Worm (Caenorhabditis elegans) whole organism, L1 larva: ENCODE measurements around the gene F40G12.2.

Source experiments
- C04F5.9 ChIP-seq: sonication (generic microtip); optimal IDR thresholded peaks from 2 replicates; lab custom pipeline; 2016; ENCODE audit warnings: missing genetic modification characterization, missing compliant biosample characterization
- C34B4.2 ChIP-seq: sonication (generic microtip); optimal IDR thresholded peaks from 2 replicates; lab custom pipeline; 2017; ENCODE audit warnings: mild to moderate bottlenecking, missing genetic modification characterization, missing compliant biosample characterization
- F16B12.6 ChIP-seq: fragments of 150-350 bp; optimal IDR thresholded peaks from 2 replicates; lab custom pipeline; 2014; ENCODE audit warnings: missing biosample characterization, missing genetic modification characterization
- alr-1 ChIP-seq: fragments of 200-800 bp; sonication (Bioruptor generic); optimal IDR thresholded peaks from 2 replicates; lab custom pipeline; 2018; ENCODE audit warnings: borderline replicate concordance, mild to moderate bottlenecking, missing genetic modification characterization, missing compliant biosample characterization
- aly-2 ChIP-seq: fragments of 150-350 bp; optimal IDR thresholded peaks from 2 replicates; lab custom pipeline; 2014; ENCODE audit warnings: missing biosample characterization, missing genetic modification characterization
- ama-1 ChIP-seq: fragments of 150-350 bp; optimal IDR thresholded peaks from 2 replicates; lab custom pipeline; 2014
- ceh-63 ChIP-seq: fragments of 200-800 bp; sonication (Bioruptor generic); optimal IDR thresholded peaks from 2 replicates; lab custom pipeline; 2018; ENCODE audit warnings: mild to moderate bottlenecking, missing genetic modification characterization, missing compliant biosample characterization
- ceh-8 ChIP-seq: fragments of 200-800 bp; sonication (Bioruptor generic); optimal IDR thresholded peaks from 2 replicates; lab custom pipeline; 2018; ENCODE audit warnings: mild to moderate bottlenecking, missing genetic modification characterization, moderate library complexity, missing compliant biosample characterization
- ceh-82 ChIP-seq, 3 experiments: fragments of 150-350 bp in 1 of 3; sonication (generic microtip) in 2 of 3; optimal IDR thresholded peaks; 2 replicates each; lab custom pipeline; 2014 to 2017; ENCODE audit warnings: missing biosample characterization in 3 of 3, missing genetic modification characterization in 3 of 3
- ces-1 ChIP-seq: fragments of 150-350 bp; optimal IDR thresholded peaks from 2 replicates; lab custom pipeline; 2014; ENCODE audit warnings: missing biosample characterization, missing genetic modification reagents, missing genetic modification characterization
- dpl-1 ChIP-seq, 3 experiments: fragments of 150-350 bp in 2 of 3; sonication (generic microtip) in 1 of 3; optimal IDR thresholded peaks; 2 replicates each; lab custom pipeline; 2014 to 2017; ENCODE audit warnings: missing biosample characterization in 3 of 3, missing genetic modification characterization in 3 of 3, missing genetic modification reagents in 3 of 3
- dsc-1 ChIP-seq: sonication (generic microtip); optimal IDR thresholded peaks from 2 replicates; lab custom pipeline; 2016; ENCODE audit warnings: mild to moderate bottlenecking, missing genetic modification characterization, missing compliant biosample characterization
- efl-1 ChIP-seq, 4 experiments: fragments of 150-350 bp; optimal IDR thresholded peaks in 3 of 4; peaks in 1 of 4; 1 replicate in 1 of 4; 2 replicates in 3 of 4; lab custom pipeline; 2014; ENCODE audit warnings: missing biosample characterization in 2 of 4, missing genetic modification characterization in 2 of 4, missing genetic modification reagents in 2 of 4
- elt-3 ChIP-seq, 6 experiments: fragments of 150-350 bp in 1 of 6; sonication (generic microtip); optimal IDR thresholded peaks; 2 replicates each; lab custom pipeline; 2017 to 2018; ENCODE audit warnings: missing biosample characterization in 6 of 6, missing genetic modification characterization in 6 of 6, inconsistent platforms in 1 of 6
- fkh-8 ChIP-seq: sonication (generic microtip); optimal IDR thresholded peaks from 2 replicates; lab custom pipeline; 2016; ENCODE audit warnings: mild to moderate bottlenecking, missing genetic modification characterization, missing compliant biosample characterization
- grh-1 ChIP-seq: fragments of 200-800 bp; sonication (Bioruptor generic); IDR thresholded peaks from 2 replicates; pipeline ENCODE4 v1.3.6; 2022; ENCODE audit warnings: missing genetic modification reagents, missing genetic modification characterization, missing compliant biosample characterization
- hlh-4 ChIP-seq: sonication (generic microtip); optimal IDR thresholded peaks from 2 replicates; lab custom pipeline; 2016; ENCODE audit warnings: mild to moderate bottlenecking, missing genetic modification characterization, missing compliant biosample characterization
- isw-1 ChIP-seq: fragments of 200-800 bp; sonication (Bioruptor generic); IDR thresholded peaks from 2 replicates; pipeline ENCODE4 v1.3.6; 2022; ENCODE audit warnings: missing genetic modification characterization, missing compliant biosample characterization
- jun-1 ChIP-seq: fragments of 150-350 bp; optimal IDR thresholded peaks from 2 replicates; lab custom pipeline; 2014; ENCODE audit warnings: missing biosample characterization, missing genetic modification reagents, missing genetic modification characterization
- lin-14 ChIP-seq: fragments of 200-800 bp; sonication (Bioruptor generic); optimal IDR thresholded peaks from 2 replicates; lab custom pipeline; 2018; ENCODE audit warnings: mild to moderate bottlenecking, missing genetic modification characterization, moderate library complexity, missing compliant biosample characterization
- lin-35 ChIP-seq, 2 experiments: fragments of 150-350 bp; optimal IDR thresholded peaks; 2 replicates each; lab custom pipeline; 2014; ENCODE audit warnings: missing biosample characterization in 2 of 2, missing genetic modification characterization in 2 of 2, missing genetic modification reagents in 2 of 2
- lin-39 ChIP-seq: fragments of 150-350 bp; optimal IDR thresholded peaks from 2 replicates; lab custom pipeline; 2014; ENCODE audit warnings: missing biosample characterization, missing genetic modification reagents, missing genetic modification characterization
- lsy-2 ChIP-seq, 2 experiments: fragments of 150-350 bp; optimal IDR thresholded peaks; 2 replicates each; lab custom pipeline; 2014; ENCODE audit warnings: missing biosample characterization in 2 of 2, missing genetic modification characterization in 2 of 2
- mdl-1 ChIP-seq, 2 experiments: fragments of 150-350 bp; optimal IDR thresholded peaks; 2 replicates each; lab custom pipeline; 2014 to 2017; ENCODE audit warnings: missing biosample characterization in 2 of 2, missing genetic modification characterization in 2 of 2, inconsistent platforms in 1 of 2
- nhr-11 ChIP-seq: fragments of 150-350 bp; optimal IDR thresholded peaks from 2 replicates; lab custom pipeline; 2014; ENCODE audit warnings: missing biosample characterization, missing genetic modification characterization
- nhr-19 ChIP-seq: fragments of 200-800 bp; sonication (Bioruptor generic); conservative IDR thresholded peaks from 2 replicates; pipeline ENCODE4 v1.3.6; 2022; ENCODE audit warnings: missing genetic modification characterization, missing compliant biosample characterization
- nhr-20 ChIP-seq: sonication (generic microtip); optimal IDR thresholded peaks from 2 replicates; lab custom pipeline; 2016; ENCODE audit warnings: mild to moderate bottlenecking, missing genetic modification characterization, missing compliant biosample characterization
- nhr-237 ChIP-seq: fragments of 150-350 bp; optimal IDR thresholded peaks from 2 replicates; lab custom pipeline; 2014; ENCODE audit warnings: missing biosample characterization, missing genetic modification characterization
- nhr-28 ChIP-seq: fragments of 150-350 bp; optimal IDR thresholded peaks from 2 replicates; lab custom pipeline; 2014; ENCODE audit warnings: missing biosample characterization, missing genetic modification characterization
- nhr-47 ChIP-seq: sonication (generic microtip); optimal IDR thresholded peaks from 2 replicates; lab custom pipeline; 2016; ENCODE audit warnings: mild to moderate bottlenecking, missing genetic modification characterization, moderate library complexity, missing compliant biosample characterization
- nhr-71 ChIP-seq: sonication (generic microtip); optimal IDR thresholded peaks from 2 replicates; lab custom pipeline; 2016; ENCODE audit warnings: mild to moderate bottlenecking, missing genetic modification characterization, moderate library complexity, missing compliant biosample characterization
- nhr-77 ChIP-seq: fragments of 150-350 bp; optimal IDR thresholded peaks from 2 replicates; lab custom pipeline; 2014; ENCODE audit warnings: missing biosample characterization, missing genetic modification characterization
- nhr-85 ChIP-seq: sonication (generic microtip); peaks from one replicate; lab custom pipeline; 2016; ENCODE audit warnings: missing genetic modification characterization, inconsistent platforms, missing compliant biosample characterization
- nhr-90 ChIP-seq: sonication (generic microtip); optimal IDR thresholded peaks from 2 replicates; lab custom pipeline; 2016; ENCODE audit warnings: mild to moderate bottlenecking, missing genetic modification characterization, missing compliant biosample characterization; ENCODE audit not compliant: poor library complexity
- pax-3 ChIP-seq: fragments of 200-800 bp; sonication (Bioruptor generic); optimal IDR thresholded peaks from 2 replicates; lab custom pipeline; 2018; ENCODE audit warnings: mild to moderate bottlenecking, missing genetic modification characterization, moderate library complexity, missing compliant biosample characterization
- pqm-1 ChIP-seq: sonication (generic microtip); optimal IDR thresholded peaks from 3 replicates; lab custom pipeline; 2017; ENCODE audit warnings: missing biosample characterization, missing genetic modification characterization
- sup-37 ChIP-seq: fragments of 200-800 bp; sonication (Bioruptor generic); optimal IDR thresholded peaks from 2 replicates; lab custom pipeline; 2018; ENCODE audit warnings: mild to moderate bottlenecking, missing genetic modification characterization, missing compliant biosample characterization
- swsn-7 ChIP-seq: sonication (generic microtip); optimal IDR thresholded peaks from 2 replicates; lab custom pipeline; 2016; ENCODE audit warnings: missing genetic modification characterization, missing compliant biosample characterization
- tbx-2 ChIP-seq: sonication (generic microtip); optimal IDR thresholded peaks from 2 replicates; lab custom pipeline; 2016; ENCODE audit warnings: missing genetic modification characterization, missing compliant biosample characterization
- unc-30 ChIP-seq: sonication (generic microtip); optimal IDR thresholded peaks from 2 replicates; lab custom pipeline; 2017; ENCODE audit warnings: missing biosample characterization, missing genetic modification characterization
- unc-62 ChIP-seq: fragments of 150-350 bp; optimal IDR thresholded peaks from 2 replicates; lab custom pipeline; 2014; ENCODE audit warnings: missing biosample characterization, missing genetic modification reagents, missing genetic modification characterization
- vab-15 ChIP-seq: sonication (generic microtip); optimal IDR thresholded peaks from 2 replicates; lab custom pipeline; 2017; ENCODE audit warnings: missing genotype, mild to moderate bottlenecking, missing genetic modification characterization, missing compliant biosample characterization
- zip-4 ChIP-seq: fragments of 200-800 bp; sonication (Bioruptor generic); optimal IDR thresholded peaks from 2 replicates; lab custom pipeline; 2018; ENCODE audit warnings: mild to moderate bottlenecking, missing genetic modification characterization, moderate library complexity, missing compliant biosample characterization
- ztf-11 ChIP-seq, 2 experiments: sonication (generic microtip); optimal IDR thresholded peaks; 2 replicates each; lab custom pipeline; 2016 to 2017; ENCODE audit warnings: missing genetic modification characterization in 2 of 2, missing biosample characterization in 1 of 2, missing compliant biosample characterization in 1 of 2

Gene F40G12.2

ce11 chrV:14212813-14213212 lies 47.9 kb downstream of the F40G12.2 start (continued):
- TF ChIP-seq ceh-63 (GFP tag; lab: Kevin White, UChicago): no peak
- no peak for TF ChIP-seq C34B4.2 (tag; lab: Kevin White, UChicago)
- peak; percentile 70 for TF ChIP-seq nhr-85
- no peak for TF ChIP-seq unc-30 (tag; lab: Kevin White, UChicago)
- no peak for TF ChIP-seq unc-62 (GFP tag; lab: Kevin White, UChicago)
- TF ChIP-seq lin-35 (GFP tag; optimal IDR thresholded peaks at IDR 0.05; lab: Kevin White, UChicago): peak in 1 of 2 experiments; percentile 52
- no peak for TF ChIP-seq pqm-1 (tag; lab: Kevin White, UChicago)
- TF ChIP-seq nhr-90 (tag; lab: Kevin White, UChicago): peak; percentile 22
- peak; percentile 57 for TF ChIP-seq nhr-20 (tag; lab: Kevin White, UChicago)
- TF ChIP-seq ces-1 (GFP tag; lab: Kevin White, UChicago): no peak
- no peak for TF ChIP-seq ztf-11 (tag; optimal IDR thresholded peaks at IDR 0.05; lab: Kevin White, UChicago)
- no peak for TF ChIP-seq pax-3 (tag; lab: Kevin White, UChicago)
- no peak for TF ChIP-seq ceh-8 (GFP tag; lab: Kevin White, UChicago)
- TF ChIP-seq nhr-28 (tag; lab: Kevin White, UChicago): no peak
- no peak for TF ChIP-seq zip-4
- peak in 1 of 2 experiments; percentile 54 for TF ChIP-seq mdl-1 (tag; optimal IDR thresholded peaks at IDR 0.05; lab: Kevin White, UChicago)
- no peak for TF ChIP-seq sup-37
- TF ChIP-seq efl-1 (optimal IDR thresholded peaks at IDR 0.05; lab: Kevin White, UChicago): no peak
- peak in 1 of 2 experiments; percentile 84 for TF ChIP-seq efl-1 (GFP tag; optimal IDR thresholded peaks at IDR 0.05 in 1 of 2; lab: Kevin White, UChicago)
- 0 out of 2 replicates have a peak, but pooled peaks have one; percentile 20 for TF ChIP-seq nhr-19 (GFP tag; lab: Robert Waterston, UW)
- peak; percentile 68 for TF ChIP-seq lin-14 (GFP tag; lab: Kevin White, UChicago)
- TF ChIP-seq isw-1 (GFP tag; lab: Robert Waterston, UW): no peak
- TF ChIP-seq aly-2: no peak
- TF ChIP-seq C04F5.9: no peak
- no peak for TF ChIP-seq dsc-1 (tag; lab: Kevin White, UChicago)
- no peak for TF ChIP-seq F16B12.6 (tag; lab: Kevin White, UChicago)
- no peak for TF ChIP-seq dpl-1 (GFP tag; optimal IDR thresholded peaks at IDR 0.05; lab: Kevin White, UChicago)
- no peak for TF ChIP-seq ceh-82 (tag; optimal IDR thresholded peaks at IDR 0.05; lab: Kevin White, UChicago)
- TF ChIP-seq alr-1 (tag; lab: Kevin White, UChicago): no peak
- no peak for TF ChIP-seq lin-39 (tag; lab: Kevin White, UChicago)
- no peak for TF ChIP-seq tbx-2 (tag; lab: Kevin White, UChicago)
- no peak for TF ChIP-seq nhr-77 (tag; lab: Kevin White, UChicago)
- TF ChIP-seq jun-1 (tag; lab: Kevin White, UChicago): no peak
- no peak for TF ChIP-seq ama-1 (lab: Kevin White, UChicago)
- TF ChIP-seq lsy-2 (tag; optimal IDR thresholded peaks at IDR 0.05; lab: Kevin White, UChicago): peak in 1 of 2 experiments; percentile 13
- no peak for TF ChIP-seq vab-15 (tag; lab: Kevin White, UChicago)
- TF ChIP-seq nhr-237: no peak
- no peak for TF ChIP-seq fkh-8 (tag; lab: Kevin White, UChicago)

ce11 chrV:14210743-14211142 lies 50.0 kb downstream of the F40G12.2 start, which contains the start of gene str-230:
Gene str-230, minus strand, starts transcription at chrV:14210843.
- TF ChIP-seq nhr-71 (tag; lab: Kevin White, UChicago) (peak; percentile 24), nhr-237 (no peak), grh-1 (GFP tag; lab: Robert Waterston, UW) (no peak), elt-3 (tag; optimal IDR thresholded peaks at IDR 0.05; lab: Kevin White, UChicago) (no peak), pqm-1 (tag; lab: Kevin White, UChicago) (no peak), nhr-11 (tag; lab: Kevin White, UChicago) (no peak), hlh-4 (peak; percentile 38), nhr-47 (tag; lab: Kevin White, UChicago) (peak; percentile 30), swsn-7 (tag; lab: Kevin White, UChicago) (no peak), sup-37 (no peak)
